Fruit fly (Drosophila melanogaster): ENCODE measurements around the gene aus.
A peak's percentile ranks its signal among the peaks of the same experiment; 100 is the strongest.

The aus gene

DNA sequence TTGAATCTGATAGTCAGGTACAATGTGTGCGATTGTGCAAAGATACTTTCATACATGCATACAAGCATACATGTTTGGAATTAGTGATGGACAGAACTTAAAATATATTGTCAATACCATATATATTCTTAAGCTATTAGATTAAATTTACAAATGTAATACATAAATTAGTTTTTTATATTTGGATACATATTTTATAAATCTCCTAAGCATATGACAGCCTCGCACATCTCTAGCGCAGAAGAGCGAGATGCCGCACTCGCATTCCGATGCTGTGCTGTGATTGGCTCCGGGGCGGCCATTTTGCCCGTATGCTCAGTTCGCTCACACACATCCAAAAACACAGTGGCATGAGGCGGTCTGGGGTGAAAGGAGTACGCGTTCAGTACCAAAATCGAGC lies 29.2 kb upstream of the aus start, which contains the start of gene tin (continued):
- TF ChIP-seq CG7987 (GFP tag; optimal IDR thresholded peaks at IDR 0.05): peak; percentile 83
- TF ChIP-seq CG8281 (tag; optimal IDR thresholded peaks at IDR 0.05): peak; percentile 59
- no peak for TF ChIP-seq CG9876 (GFP tag; optimal IDR thresholded peaks at IDR 0.05)
- TF ChIP-seq CG14441 (GFP tag; IDR thresholded peaks at IDR 0.05): peak; percentile 96
- TF ChIP-seq CG2199 (GFP tag; IDR thresholded peaks at IDR 0.05): peak; percentile 95
- TF ChIP-seq stc (GFP tag; IDR thresholded peaks at IDR 0.05): peak; percentile 97
- TF ChIP-seq Hr78 (GFP tag; optimal IDR thresholded peaks at IDR 0.05): peak in 1 of 2 experiments; percentile 72
- peak; percentile 4 for TF ChIP-seq Ets97D (GFP tag; optimal IDR thresholded peaks at IDR 0.05)
- TF ChIP-seq HLH4C (GFP tag; IDR thresholded peaks at IDR 0.05; ENCODE audit: partially characterized antibody): peak; percentile 47; the same call in 1 of the 3 replicates
- TF ChIP-seq yki (optimal IDR thresholded peaks at IDR 0.05): no peak
- peak; percentile 99 for TF ChIP-seq Nf-YB (GFP tag; optimal IDR thresholded peaks at IDR 0.05)
- TF ChIP-seq CG7357 (GFP tag; IDR thresholded peaks at IDR 0.05): peak; percentile 83
- peak; percentile 90 for TF ChIP-seq run (tag; optimal IDR thresholded peaks at IDR 0.05)
- peak; percentile 88 for TF ChIP-seq Ssrp (tag; optimal IDR thresholded peaks at IDR 0.05)
- TF ChIP-seq Dll (GFP tag; IDR thresholded peaks at IDR 0.05; ENCODE audit: partially characterized antibody): peak; percentile 92
- peak; percentile 24 for TF ChIP-seq CG7928 (GFP tag; optimal IDR thresholded peaks at IDR 0.05)
- no peak for TF ChIP-seq en (GFP tag; optimal IDR thresholded peaks at IDR 0.05)
- peak; percentile 92 for TF ChIP-seq grau (tag; optimal IDR thresholded peaks at IDR 0.05)
- peak; percentile 92 for TF ChIP-seq slbo (GFP tag; IDR thresholded peaks at IDR 0.05)
- no peak for TF ChIP-seq pita (GFP tag; optimal IDR thresholded peaks at IDR 0.05)
- TF ChIP-seq CG3847 (GFP tag; IDR thresholded peaks at IDR 0.05): peak; percentile 93
- TF ChIP-seq CG1024 (GFP tag; IDR thresholded peaks at IDR 0.05): peak; percentile 90
- peak; percentile 95 for TF ChIP-seq CG7556 (GFP tag; optimal IDR thresholded peaks at IDR 0.05)
- peak; percentile 85 for TF ChIP-seq sqz (GFP tag; optimal IDR thresholded peaks at IDR 0.05)
- peak; percentile 33 for TF ChIP-seq Dad (GFP tag; optimal IDR thresholded peaks at IDR 0.05)
- peak; percentile 42 for TF ChIP-seq MESR4 (GFP tag; optimal IDR thresholded peaks at IDR 0.05)
- peak; percentile 71; the same call in 2 of the 3 replicates for TF ChIP-seq CG34224 (GFP tag; IDR thresholded peaks at IDR 0.05; ENCODE audit: partially characterized antibody)
- peak; percentile 72; the same call in 1 of the 3 replicates for TF ChIP-seq jigr1 (GFP tag; IDR thresholded peaks at IDR 0.05)
- TF ChIP-seq CG14965 (GFP tag; optimal IDR thresholded peaks at IDR 0.05; ENCODE audit: borderline replicate concordance): no peak
- peak; percentile 83 for TF ChIP-seq CG12219 (GFP tag; optimal IDR thresholded peaks at IDR 0.05)
- peak; percentile 25 for TF ChIP-seq Hey (tag; optimal IDR thresholded peaks at IDR 0.05)
- peak; percentile 95 for TF ChIP-seq H2.0 (GFP tag; IDR thresholded peaks at IDR 0.05)
- peak; percentile 94 for TF ChIP-seq tap (tag; optimal IDR thresholded peaks at IDR 0.05)
- peak; percentile 90 for TF ChIP-seq Sox100B (GFP tag; optimal IDR thresholded peaks at IDR 0.05)
- peak; percentile 94 for TF ChIP-seq CG18599 (GFP tag; optimal IDR thresholded peaks at IDR 0.05)
- peak; percentile 61 for TF ChIP-seq Sry-δ (GFP tag; optimal IDR thresholded peaks at IDR 0.05)
- peak; percentile 45; the same call in 1 of the 2 replicates for TF ChIP-seq ato (GFP tag; IDR thresholded peaks at IDR 0.05; ENCODE audit: partially characterized antibody)
- no peak for TF ChIP-seq CG3838 (GFP tag; optimal IDR thresholded peaks at IDR 0.05)
- no peak for TF ChIP-seq NC2α (GFP tag; optimal IDR thresholded peaks at IDR 0.05)
- TF ChIP-seq CG12391 (tag; optimal IDR thresholded peaks at IDR 0.05): peak; percentile 97
- peak; percentile 29 for TF ChIP-seq zfh2 (GFP tag; optimal IDR thresholded peaks at IDR 0.05)
- peak; percentile 86 for TF ChIP-seq toy (GFP tag; IDR thresholded peaks at IDR 0.05)
- TF ChIP-seq Hr3 (GFP tag; optimal IDR thresholded peaks at IDR 0.05): peak; percentile 85
- TF ChIP-seq Abd-B (GFP tag; optimal IDR thresholded peaks at IDR 0.05): peak; percentile 77
- peak; percentile 91 for TF ChIP-seq CG10267 (tag; optimal IDR thresholded peaks at IDR 0.05)
- peak; percentile 74 for TF ChIP-seq kah (GFP tag; optimal IDR thresholded peaks at IDR 0.05)
- peak; percentile 92 for TF ChIP-seq CG4424 (GFP tag; optimal IDR thresholded peaks at IDR 0.05)
- peak; percentile 93 for TF ChIP-seq Dbx (GFP tag; IDR thresholded peaks at IDR 0.05)
- TF ChIP-seq ems (GFP tag; optimal IDR thresholded peaks at IDR 0.05): peak; percentile 56
- no peak for TF ChIP-seq Atf3 (GFP tag; optimal IDR thresholded peaks at IDR 0.05)
- peak; percentile 22; the same call in 1 of the 2 replicates for TF ChIP-seq Dip2 (GFP tag; IDR thresholded peaks at IDR 0.05)

Measured in whole organism, embryonic.